Worm (Caenorhabditis elegans) whole organism, young adult: ENCODE data around the gene pals-21.

Experiments
- F55B11.4 ChIP-seq: sonication (generic microtip); optimal IDR thresholded peaks from 2 replicates; lab custom pipeline; 2016; ENCODE audit warnings: missing compliant biosample characterization, missing genetic modification characterization, borderline replicate concordance; ENCODE audit not compliant: insufficient read depth
- Y53G8AR.9 ChIP-seq: fragments of 200-800 bp; sonication (Bioruptor generic); conservative IDR thresholded peaks from 2 replicates; pipeline ENCODE4 v1.3.6; 2022; ENCODE audit warnings: missing genetic modification reagents, missing genetic modification characterization, missing compliant biosample characterization
- Y67H2A.10 ChIP-seq: fragments of 200-800 bp; sonication (Bioruptor generic); conservative IDR thresholded peaks from 2 replicates; pipeline ENCODE4 v1.3.6; 2022; ENCODE audit warnings: missing genetic modification reagents, missing genetic modification characterization, missing compliant biosample characterization
- ama-1 ChIP-seq, 3 experiments: fragments of 150-350 bp in 1 of 3; sonication (generic microtip) in 2 of 3; optimal IDR thresholded peaks; 2 replicates each; lab custom pipeline; 2014 to 2018; ENCODE audit warnings: missing biosample characterization in 2 of 3, missing genetic modification characterization in 2 of 3, missing genetic modification reagents in 2 of 3
- atf-7 ChIP-seq: sonication (generic microtip); optimal IDR thresholded peaks from 2 replicates; lab custom pipeline; 2017; ENCODE audit warnings: mild to moderate bottlenecking, missing genetic modification characterization, missing compliant biosample characterization
- ccch-3 ChIP-seq: fragments of 200-800 bp; sonication (Bioruptor generic); optimal IDR thresholded peaks from 2 replicates; lab custom pipeline; 2018; ENCODE audit warnings: mild to moderate bottlenecking, missing genetic modification characterization, missing compliant biosample characterization
- ceh-27 ChIP-seq: fragments of 200-800 bp; sonication (Bioruptor generic); optimal IDR thresholded peaks from 2 replicates; lab custom pipeline; 2018; ENCODE audit warnings: mild to moderate bottlenecking, missing genetic modification characterization, moderate library complexity, missing compliant biosample characterization
- ceh-91 ChIP-seq: fragments of 200-800 bp; sonication (Bioruptor generic); IDR thresholded peaks from 2 replicates; pipeline ENCODE4 v1.3.6; 2022; ENCODE audit warnings: missing genetic modification reagents, missing genetic modification characterization, missing compliant biosample characterization
- dpff-1 ChIP-seq: sonication (generic microtip); optimal IDR thresholded peaks from 2 replicates; lab custom pipeline; 2017; ENCODE audit warnings: mild to moderate bottlenecking, missing genetic modification characterization, missing compliant biosample characterization
- dpl-1 ChIP-seq: fragments of 150-350 bp; optimal IDR thresholded peaks from 2 replicates; lab custom pipeline; 2014; ENCODE audit warnings: missing biosample characterization, missing genetic modification reagents, missing genetic modification characterization
- him-1 ChIP-seq: sonication (generic microtip); optimal IDR thresholded peaks from 2 replicates; lab custom pipeline; 2016; ENCODE audit warnings: missing genotype, missing genetic modification reagents, missing genetic modification characterization, missing compliant biosample characterization
- hlh-12 ChIP-seq: sonication (generic microtip); optimal IDR thresholded peaks from 2 replicates; lab custom pipeline; 2016; ENCODE audit warnings: missing genetic modification characterization, missing compliant biosample characterization
- hmg-1.2 ChIP-seq: fragments of 200-800 bp; sonication (Bioruptor generic); IDR thresholded peaks from 2 replicates; pipeline ENCODE4 v1.3.6; 2022; ENCODE audit warnings: missing genetic modification reagents, missing genetic modification characterization, missing compliant biosample characterization
- lag-1 ChIP-seq: fragments of 200-800 bp; sonication (Bioruptor generic); IDR thresholded peaks from 2 replicates; pipeline ENCODE4 v1.3.6; 2022; ENCODE audit warnings: missing genetic modification reagents, missing genetic modification characterization, missing compliant biosample characterization
- lsy-27 ChIP-seq: sonication (generic microtip); optimal IDR thresholded peaks from 2 replicates; lab custom pipeline; 2017; ENCODE audit warnings: missing genetic modification characterization, mild to moderate bottlenecking, missing compliant biosample characterization, antibody characterized with exemption, missing genotype, borderline replicate concordance; ENCODE audit not compliant: insufficient read depth
- madf-10 ChIP-seq: sonication (generic microtip); optimal IDR thresholded peaks from 2 replicates; lab custom pipeline; 2016; ENCODE audit warnings: mild to moderate bottlenecking, missing genetic modification characterization, missing compliant biosample characterization
- madf-3 ChIP-seq: fragments of 200-800 bp; sonication (Bioruptor generic); IDR thresholded peaks from 2 replicates; pipeline ENCODE4 v1.3.6; 2022; ENCODE audit warnings: missing genetic modification reagents, missing genetic modification characterization, missing compliant biosample characterization
- madf-8 ChIP-seq: fragments of 200-800 bp; sonication (Bioruptor generic); conservative IDR thresholded peaks from 2 replicates; pipeline ENCODE4 v1.3.6; 2022; ENCODE audit warnings: missing genetic modification reagents, missing genetic modification characterization, missing compliant biosample characterization
- mcd-1 ChIP-seq: fragments of 200-800 bp; sonication (Bioruptor generic); IDR thresholded peaks from 2 replicates; pipeline ENCODE4 v1.3.6; 2022; ENCODE audit warnings: missing genetic modification reagents, missing genetic modification characterization, missing compliant biosample characterization
- nfyb-1 ChIP-seq: fragments of 200-800 bp; sonication (Bioruptor generic); IDR thresholded peaks from 2 replicates; pipeline ENCODE4 v1.3.6; 2022; ENCODE audit warnings: missing genetic modification reagents, missing genetic modification characterization, missing compliant biosample characterization
- nhr-120 ChIP-seq: fragments of 200-800 bp; sonication (Bioruptor generic); IDR thresholded peaks from 2 replicates; pipeline ENCODE4 v1.3.6; 2022; ENCODE audit warnings: missing genetic modification characterization, missing compliant biosample characterization
- nhr-179 ChIP-seq: sonication (generic microtip); optimal IDR thresholded peaks from 2 replicates; lab custom pipeline; 2016; ENCODE audit warnings: mild to moderate bottlenecking, missing genetic modification characterization, missing compliant biosample characterization
- nhr-80 ChIP-seq: sonication (generic microtip); optimal IDR thresholded peaks from 2 replicates; lab custom pipeline; 2016; ENCODE audit warnings: missing genetic modification characterization, missing compliant biosample characterization
- sea-2 ChIP-seq: fragments of 200-800 bp; sonication (Bioruptor generic); IDR thresholded peaks from 2 replicates; pipeline ENCODE4 v1.3.6; 2022; ENCODE audit warnings: missing genetic modification characterization, missing compliant biosample characterization
- snpc-1.3 ChIP-seq: sonication (generic microtip); optimal IDR thresholded peaks from 2 replicates; lab custom pipeline; 2017; ENCODE audit warnings: missing genetic modification characterization, mild to moderate bottlenecking, missing compliant biosample characterization, antibody characterized with exemption, moderate library complexity, missing genotype, missing genetic modification reagents; ENCODE audit not compliant: insufficient read depth
- snpc-4 ChIP-seq, 5 experiments: fragments of 150-350 bp in 1 of 5; sonication (generic microtip) in 4 of 5; optimal IDR thresholded peaks; 2 replicates each; lab custom pipeline; 2014 to 2018; ENCODE audit warnings: missing genetic modification characterization in 5 of 5, missing biosample characterization in 3 of 5, antibody characterized with exemption in 2 of 5, mild to moderate bottlenecking in 2 of 5, missing compliant biosample characterization in 2 of 5, missing genotype in 2 of 5, moderate library complexity in 2 of 5, missing genetic modification reagents in 1 of 5
- unc-130 ChIP-seq: sonication (generic microtip); optimal IDR thresholded peaks from 2 replicates; lab custom pipeline; 2016; ENCODE audit warnings: missing genetic modification reagents, missing genetic modification characterization, missing compliant biosample characterization
- ztf-18 ChIP-seq: sonication (generic microtip); optimal IDR thresholded peaks from 2 replicates; lab custom pipeline; 2016; ENCODE audit warnings: missing genotype, mild to moderate bottlenecking, missing genetic modification characterization, missing compliant biosample characterization
- ztf-3 ChIP-seq: fragments of 200-800 bp; sonication (Bioruptor generic); optimal IDR thresholded peaks from 2 replicates; lab custom pipeline; 2018; ENCODE audit warnings: mild to moderate bottlenecking, missing genetic modification characterization, missing compliant biosample characterization

Gene pals-21

ce11 chrIII:1392763-1393162, 12.3 kb upstream of the pals-21 start (continued):
- no peak for TF ChIP-seq ama-1 (optimal IDR thresholded peaks at IDR 0.05; lab: Kevin White, UChicago)
- no peak for TF ChIP-seq ama-1 (GFP tag; optimal IDR thresholded peaks at IDR 0.05; lab: Kevin White, UChicago)
- TF ChIP-seq dpff-1 (tag; lab: Kevin White, UChicago) = no peak
- no peak for TF ChIP-seq dpl-1 (GFP tag; lab: Kevin White, UChicago)
- TF ChIP-seq mcd-1 (GFP tag; lab: Robert Waterston, UW) = peak; percentile 80
- TF ChIP-seq nhr-120 = no peak
- no peak for TF ChIP-seq ztf-18
- TF ChIP-seq hmg-1.2 (GFP tag; lab: Robert Waterston, UW) = no peak; the same call in 1 of the 2 replicates
- TF ChIP-seq F55B11.4 (tag; lab: Kevin White, UChicago) = no peak
- no peak for TF ChIP-seq nhr-179 (tag; lab: Kevin White, UChicago)
- no peak for TF ChIP-seq lsy-27 (tag; lab: Kevin White, UChicago)
- TF ChIP-seq atf-7 (tag; lab: Kevin White, UChicago) = peak; percentile 52
- TF ChIP-seq nhr-80 (tag; lab: Kevin White, UChicago) = peak; percentile 94

ce11 chrIII:1391752-1392151, 11.3 kb upstream of the pals-21 start, which contains the start of gene pals-17:
pals-17 (minus strand) TSS chrIII:1391852.
- TF ChIP-seq snpc-1.3 (tag; lab: Kevin White, UChicago) (no peak), ceh-91 (GFP tag; lab: Robert Waterston, UW) (no peak), sea-2 (GFP tag; lab: Robert Waterston, UW) (no peak), snpc-4 (GFP tag; optimal IDR thresholded peaks at IDR 0.05; lab: Kevin White, UChicago) (no peak), snpc-4 (tag; optimal IDR thresholded peaks at IDR 0.05; lab: Kevin White, UChicago) (no peak), madf-10 (tag; lab: Kevin White, UChicago) (no peak), Y53G8AR.9 (GFP tag; lab: Robert Waterston, UW) (no peak), lag-1 (GFP tag; lab: Robert Waterston, UW) (no peak), nfyb-1 (GFP tag; lab: Robert Waterston, UW) (no peak), dpl-1 (GFP tag; lab: Kevin White, UChicago) (no peak), ceh-27 (GFP tag; lab: Kevin White, UChicago) (no peak), Y67H2A.10 (no peak)

DNA sequence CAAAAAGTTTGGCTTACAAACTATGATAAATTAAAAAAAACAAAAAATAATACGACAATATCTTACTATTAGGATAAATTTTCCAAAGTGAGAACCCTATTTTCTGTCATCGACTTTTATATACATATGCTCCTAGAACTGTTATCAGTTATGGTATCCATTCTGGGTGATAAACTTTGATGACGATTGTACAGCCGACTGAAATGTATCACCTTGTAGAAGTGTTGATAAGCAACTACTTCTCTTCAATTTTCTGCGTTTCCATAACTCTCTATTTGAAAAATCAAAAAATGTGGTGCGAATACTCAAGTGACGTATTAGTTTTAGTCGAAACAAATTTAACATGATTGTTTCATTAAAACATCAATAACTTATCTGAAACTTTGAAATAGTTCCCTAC, 9.6 kb upstream of the pals-21 start:
- TF ChIP-seq madf-3 (GFP tag; lab: Robert Waterston, UW) = no peak
- no peak for TF ChIP-seq him-1 (tag; lab: Kevin White, UChicago)
- no peak for TF ChIP-seq unc-130 (GFP tag; lab: Kevin White, UChicago)
- TF ChIP-seq hlh-12 (tag; lab: Kevin White, UChicago) = no peak
- peak; percentile 78 for TF ChIP-seq nhr-80 (tag; lab: Kevin White, UChicago)
- no peak for TF ChIP-seq snpc-4 (GFP tag; optimal IDR thresholded peaks at IDR 0.05; lab: Kevin White, UChicago)
- TF ChIP-seq snpc-4 (tag; optimal IDR thresholded peaks at IDR 0.05; lab: Kevin White, UChicago) = no peak
- TF ChIP-seq, all 124 proteins: peak for 1

- TF ChIP-seq nhr-80 (tag; lab: Kevin White, UChicago) (peak; percentile 48), nhr-179 (tag; lab: Kevin White, UChicago) (no peak)
These were observed 8.0 kb upstream of the pals-21 start, which contains the start of gene pals-20 for ce11 chrIII:1388274-1389058. pals-20 (minus strand) TSS chrIII:1388324.

DNA sequence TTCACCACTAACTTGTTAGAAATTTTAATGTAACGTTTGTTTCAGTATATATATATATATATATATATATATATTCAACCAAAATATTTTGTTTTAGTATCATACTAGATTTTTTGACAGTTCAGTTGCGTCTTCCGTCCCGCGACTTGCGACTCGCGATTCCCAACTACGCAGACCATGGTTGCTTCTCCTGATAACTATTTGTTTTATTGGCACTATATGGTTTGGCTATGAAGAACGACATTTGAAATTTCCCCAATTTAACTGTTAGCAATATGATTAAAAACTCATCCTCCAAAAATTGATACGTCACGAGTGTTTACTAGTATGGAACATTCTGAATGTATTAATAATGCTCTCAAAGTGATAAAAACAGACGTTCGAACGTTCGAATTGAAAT, 4.3 kb upstream of the pals-21 start:
- TF ChIP-seq ccch-3 (GFP tag; lab: Kevin White, UChicago) (no peak), madf-8 (no peak), ztf-3 (no peak), nhr-80 (tag; lab: Kevin White, UChicago) (peak; percentile 20)
